Worm (Caenorhabditis elegans) whole organism, L4/young adult: ENCODE measurements around the gene xbp-1.

ENCODE experiments used
- W03F9.2 ChIP-seq: fragments of 150-350 bp; optimal IDR thresholded peaks from 2 replicates; lab custom pipeline; 2014; ENCODE audit warnings: missing biosample characterization, missing genetic modification characterization
- dao-5 ChIP-seq: sonication (generic microtip); optimal IDR thresholded peaks from 2 replicates; lab custom pipeline; 2016; ENCODE audit warnings: missing genotype, missing genetic modification characterization, moderate library complexity, missing compliant biosample characterization
- him-1 ChIP-seq: sonication (generic microtip); optimal IDR thresholded peaks from 2 replicates; lab custom pipeline; 2016; ENCODE audit warnings: missing genotype, missing genetic modification reagents, missing genetic modification characterization, missing compliant biosample characterization

- TF ChIP-seq him-1 (tag; lab: Kevin White, UChicago): no peak
- TF ChIP-seq W03F9.2 (tag; lab: Kevin White, UChicago): peak; percentile 73
- no peak for TF ChIP-seq dao-5 (tag; lab: Kevin White, UChicago)
Observed at ce11 chrIII:4150919-4151318, 42.7 kb upstream of the xbp-1 start.
